Worm (Caenorhabditis elegans) whole organism, L1 larva: ENCODE measurements around the gene clp-1.

Source experiments
- ama-1 ChIP-seq: fragments of 150-350 bp; optimal IDR thresholded peaks from 2 replicates; lab custom pipeline; 2014
- ceh-82 ChIP-seq, 3 experiments: fragments of 150-350 bp in 1 of 3; sonication (generic microtip) in 2 of 3; optimal IDR thresholded peaks; 2 replicates each; lab custom pipeline; 2014 to 2017; ENCODE audit warnings: missing biosample characterization in 3 of 3, missing genetic modification characterization in 3 of 3
- ces-1 ChIP-seq: fragments of 150-350 bp; optimal IDR thresholded peaks from 2 replicates; lab custom pipeline; 2014; ENCODE audit warnings: missing biosample characterization, missing genetic modification reagents, missing genetic modification characterization
- ets-5 ChIP-seq: fragments of 200-800 bp; sonication (Bioruptor generic); IDR thresholded peaks from 2 replicates; pipeline ENCODE4 v1.3.6; 2022; ENCODE audit warnings: missing genetic modification characterization, missing compliant biosample characterization
- lin-15B ChIP-seq: fragments of 150-350 bp; sonication (generic microtip); optimal IDR thresholded peaks from 3 replicates; lab custom pipeline; 2014; ENCODE audit warnings: missing biosample characterization, missing genetic modification characterization
- lir-3 ChIP-seq: sonication (generic microtip); optimal IDR thresholded peaks from 2 replicates; lab custom pipeline; 2016; ENCODE audit warnings: mild to moderate bottlenecking, missing genetic modification characterization, moderate library complexity, missing compliant biosample characterization; ENCODE audit not compliant: poor library complexity
- nhr-28 ChIP-seq: fragments of 150-350 bp; optimal IDR thresholded peaks from 2 replicates; lab custom pipeline; 2014; ENCODE audit warnings: missing biosample characterization, missing genetic modification characterization
- pqm-1 ChIP-seq: sonication (generic microtip); optimal IDR thresholded peaks from 3 replicates; lab custom pipeline; 2017; ENCODE audit warnings: missing biosample characterization, missing genetic modification characterization
- snpc-4 ChIP-seq: fragments of 150-350 bp; optimal IDR thresholded peaks from 2 replicates; lab custom pipeline; 2014; ENCODE audit warnings: missing biosample characterization, missing genetic modification characterization
- sox-4 ChIP-seq: sonication (generic microtip); optimal IDR thresholded peaks from 2 replicates; lab custom pipeline; 2016; ENCODE audit warnings: missing genetic modification characterization, missing compliant biosample characterization
- tbx-2 ChIP-seq: sonication (generic microtip); optimal IDR thresholded peaks from 2 replicates; lab custom pipeline; 2016; ENCODE audit warnings: missing genetic modification characterization, missing compliant biosample characterization

DNA sequence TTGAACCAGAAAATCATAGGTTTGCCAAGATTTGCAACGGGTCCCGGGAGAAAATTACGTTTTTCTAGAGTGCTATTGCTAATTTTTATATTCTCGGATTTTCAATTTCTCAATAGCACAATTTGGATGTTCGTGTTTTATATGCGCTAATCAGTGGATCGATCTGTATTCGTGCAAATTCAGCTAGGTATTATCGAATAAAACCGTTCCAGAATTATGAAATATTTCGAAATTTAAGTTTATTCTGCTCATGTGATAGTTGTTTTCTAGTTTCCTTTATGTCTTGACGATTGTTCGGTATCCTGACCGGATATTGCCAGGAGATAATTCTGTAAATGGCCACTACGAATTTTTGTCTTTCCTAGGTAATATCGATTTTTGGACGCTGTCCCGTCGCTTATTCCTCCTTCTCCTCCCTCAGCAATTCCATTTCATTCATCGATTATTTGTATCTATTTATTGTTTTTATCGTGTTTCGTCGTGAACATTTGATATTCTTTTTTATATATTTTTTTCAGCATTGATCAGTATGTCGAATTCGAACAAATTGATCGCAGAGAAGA lies 30.6 kb downstream of the clp-1 start, which contains the start of gene cit-1.2:
- no peak for TF ChIP-seq ces-1 (GFP tag; lab: Kevin White, UChicago)
- TF ChIP-seq nhr-28 (tag; lab: Kevin White, UChicago): no peak
- TF ChIP-seq lir-3 (tag; lab: Kevin White, UChicago): no peak
- TF ChIP-seq pqm-1 (tag; lab: Kevin White, UChicago): no peak
- no peak for TF ChIP-seq snpc-4
- no peak for TF ChIP-seq tbx-2 (tag; lab: Kevin White, UChicago)
- TF ChIP-seq lin-15B (tag; lab: Kevin White, UChicago): no peak
- TF ChIP-seq ets-5 (GFP tag; lab: Robert Waterston, UW): no peak
- TF ChIP-seq sox-4 (tag; lab: Kevin White, UChicago): no peak
- no peak for TF ChIP-seq ceh-82 (tag; optimal IDR thresholded peaks at IDR 0.05; lab: Kevin White, UChicago)
- TF ChIP-seq ama-1 (lab: Kevin White, UChicago): no peak
